Fruit fly (Drosophila melanogaster) whole organism, pupa: ENCODE data around the gene CG4631.

ENCODE experiments used
- gl ChIP-seq: fragments of 200-800 bp; sonication (Bioruptor generic); optimal IDR thresholded peaks from 2 replicates; lab custom pipeline; 2018; ENCODE audit warnings: missing biosample characterization, mild to moderate bottlenecking, missing genetic modification characterization
- rn ChIP-seq: fragments of 200-800 bp; sonication (Bioruptor generic); IDR thresholded peaks from 2 replicates; pipeline ENCODE4 v1.3.6; 2022; ENCODE audit warnings: missing biosample characterization, missing genetic modification characterization

DNA sequence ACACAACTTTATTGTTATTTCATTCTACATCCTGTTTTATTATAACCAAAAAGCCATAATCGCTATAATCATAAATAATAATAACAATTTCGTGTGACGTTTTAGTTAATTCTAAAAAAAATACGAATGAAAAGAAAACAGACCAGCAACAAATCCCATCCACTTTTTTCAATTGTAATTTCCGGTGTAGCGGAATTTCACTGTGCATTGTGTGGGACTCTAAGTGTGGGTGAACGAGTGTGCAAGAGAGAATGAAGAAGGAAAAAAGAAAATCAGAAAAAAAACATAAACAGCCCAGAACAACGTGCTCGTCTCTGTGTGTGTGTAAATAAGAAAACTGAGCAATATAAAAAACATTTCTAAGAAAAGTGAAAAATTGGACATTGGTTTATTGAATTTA, 4.9 kb upstream of the CG4631 start:
- TF ChIP-seq rn (GFP tag; lab: Robert Waterston, UW) (no peak), gl (tag; lab: Kevin White, UChicago) (peak; percentile 53)
